Worm (Caenorhabditis elegans) whole organism, L1 larva: Measurements from ENCODE around the gene pax-2.

Source experiments
- F16B12.6 ChIP-seq: fragments of 150-350 bp; optimal IDR thresholded peaks from 2 replicates; lab custom pipeline; 2014; ENCODE audit warnings: missing biosample characterization, missing genetic modification characterization
- aha-1 ChIP-seq: fragments of 150-350 bp; optimal IDR thresholded peaks from 2 replicates; lab custom pipeline; 2014; ENCODE audit warnings: missing biosample characterization, missing genetic modification characterization
- ama-1 ChIP-seq: fragments of 150-350 bp; optimal IDR thresholded peaks from 2 replicates; lab custom pipeline; 2014
- blmp-1 ChIP-seq: fragments of 150-350 bp; optimal IDR thresholded peaks from 2 replicates; lab custom pipeline; 2014; ENCODE audit warnings: missing biosample characterization, missing genetic modification characterization
- ceh-8 ChIP-seq: fragments of 200-800 bp; sonication (Bioruptor generic); optimal IDR thresholded peaks from 2 replicates; lab custom pipeline; 2018; ENCODE audit warnings: mild to moderate bottlenecking, missing genetic modification characterization, moderate library complexity, missing compliant biosample characterization
- ceh-82 ChIP-seq, 3 experiments: fragments of 150-350 bp in 1 of 3; sonication (generic microtip) in 2 of 3; optimal IDR thresholded peaks; 2 replicates each; lab custom pipeline; 2014 to 2017; ENCODE audit warnings: missing biosample characterization in 3 of 3, missing genetic modification characterization in 3 of 3
- ces-1 ChIP-seq: fragments of 150-350 bp; optimal IDR thresholded peaks from 2 replicates; lab custom pipeline; 2014; ENCODE audit warnings: missing biosample characterization, missing genetic modification reagents, missing genetic modification characterization
- dpl-1 ChIP-seq, 3 experiments: fragments of 150-350 bp in 2 of 3; sonication (generic microtip) in 1 of 3; optimal IDR thresholded peaks; 2 replicates each; lab custom pipeline; 2014 to 2017; ENCODE audit warnings: missing biosample characterization in 3 of 3, missing genetic modification characterization in 3 of 3, missing genetic modification reagents in 3 of 3
- dsc-1 ChIP-seq: sonication (generic microtip); optimal IDR thresholded peaks from 2 replicates; lab custom pipeline; 2016; ENCODE audit warnings: mild to moderate bottlenecking, missing genetic modification characterization, missing compliant biosample characterization
- efl-1 ChIP-seq, 4 experiments: fragments of 150-350 bp; optimal IDR thresholded peaks in 3 of 4; peaks in 1 of 4; 1 replicate in 1 of 4; 2 replicates in 3 of 4; lab custom pipeline; 2014; ENCODE audit warnings: missing biosample characterization in 2 of 4, missing genetic modification characterization in 2 of 4, missing genetic modification reagents in 2 of 4
- efl-3 ChIP-seq: fragments of 200-800 bp; sonication (Bioruptor generic); optimal IDR thresholded peaks from 2 replicates; lab custom pipeline; 2018; ENCODE audit warnings: mild to moderate bottlenecking, missing genetic modification characterization, missing compliant biosample characterization
- egl-27 ChIP-seq, 2 experiments: fragments of 150-350 bp in 1 of 2; sonication (generic microtip); optimal IDR thresholded peaks; 3 replicates each; lab custom pipeline; 2017 to 2018; ENCODE audit warnings: missing biosample characterization in 2 of 2, missing genetic modification characterization in 2 of 2, missing genetic modification reagents in 2 of 2
- elt-2 ChIP-seq: sonication (generic microtip); optimal IDR thresholded peaks from 2 replicates; lab custom pipeline; 2016; ENCODE audit warnings: missing genetic modification characterization, mild to moderate bottlenecking, inconsistent platforms, missing compliant biosample characterization, missing genetic modification reagents
- elt-3 ChIP-seq, 6 experiments: fragments of 150-350 bp in 1 of 6; sonication (generic microtip); optimal IDR thresholded peaks; 2 replicates each; lab custom pipeline; 2017 to 2018; ENCODE audit warnings: missing biosample characterization in 6 of 6, missing genetic modification characterization in 6 of 6, inconsistent platforms in 1 of 6
- fkh-10 ChIP-seq: sonication (generic microtip); optimal IDR thresholded peaks from 2 replicates; lab custom pipeline; 2017; ENCODE audit warnings: missing biosample characterization, missing genetic modification reagents, missing genetic modification characterization
- fkh-4 ChIP-seq: sonication (generic microtip); optimal IDR thresholded peaks from 2 replicates; lab custom pipeline; 2016; ENCODE audit warnings: missing compliant biosample characterization, missing genetic modification characterization, borderline replicate concordance
- fkh-8 ChIP-seq: sonication (generic microtip); optimal IDR thresholded peaks from 2 replicates; lab custom pipeline; 2016; ENCODE audit warnings: mild to moderate bottlenecking, missing genetic modification characterization, missing compliant biosample characterization
- grh-1 ChIP-seq: fragments of 200-800 bp; sonication (Bioruptor generic); IDR thresholded peaks from 2 replicates; pipeline ENCODE4 v1.3.6; 2022; ENCODE audit warnings: missing genetic modification reagents, missing genetic modification characterization, missing compliant biosample characterization
- hlh-17 ChIP-seq: fragments of 200-800 bp; sonication (Bioruptor generic); optimal IDR thresholded peaks from 2 replicates; lab custom pipeline; 2018; ENCODE audit warnings: missing genetic modification characterization, mild to moderate bottlenecking, missing compliant biosample characterization, moderate library complexity, borderline replicate concordance
- hpl-2 ChIP-seq: fragments of 150-350 bp; optimal IDR thresholded peaks from 2 replicates; lab custom pipeline; 2014; ENCODE audit warnings: missing biosample characterization, missing genetic modification reagents, missing genetic modification characterization
- jun-1 ChIP-seq: fragments of 150-350 bp; optimal IDR thresholded peaks from 2 replicates; lab custom pipeline; 2014; ENCODE audit warnings: missing biosample characterization, missing genetic modification reagents, missing genetic modification characterization
- lin-13 ChIP-seq: fragments of 150-350 bp; optimal IDR thresholded peaks from 2 replicates; lab custom pipeline; 2014; ENCODE audit warnings: missing biosample characterization, missing genetic modification reagents, missing genetic modification characterization
- lin-14 ChIP-seq: fragments of 200-800 bp; sonication (Bioruptor generic); optimal IDR thresholded peaks from 2 replicates; lab custom pipeline; 2018; ENCODE audit warnings: mild to moderate bottlenecking, missing genetic modification characterization, moderate library complexity, missing compliant biosample characterization
- lin-15B ChIP-seq: fragments of 150-350 bp; sonication (generic microtip); optimal IDR thresholded peaks from 3 replicates; lab custom pipeline; 2014; ENCODE audit warnings: missing biosample characterization, missing genetic modification characterization
- lin-39 ChIP-seq: fragments of 150-350 bp; optimal IDR thresholded peaks from 2 replicates; lab custom pipeline; 2014; ENCODE audit warnings: missing biosample characterization, missing genetic modification reagents, missing genetic modification characterization
- mab-9 ChIP-seq: fragments of 200-800 bp; sonication (Bioruptor generic); IDR thresholded peaks from 2 replicates; pipeline ENCODE4 v1.3.6; 2022; ENCODE audit warnings: missing genetic modification reagents, missing genetic modification characterization, missing compliant biosample characterization
- mef-2 ChIP-seq: fragments of 150-350 bp; optimal IDR thresholded peaks from 2 replicates; lab custom pipeline; 2014; ENCODE audit warnings: missing biosample characterization, missing genetic modification characterization
- nhr-12 ChIP-seq: sonication (generic microtip); optimal IDR thresholded peaks from 2 replicates; lab custom pipeline; 2017; ENCODE audit warnings: missing biosample characterization, missing genetic modification characterization
- nhr-19 ChIP-seq: fragments of 200-800 bp; sonication (Bioruptor generic); conservative IDR thresholded peaks from 2 replicates; pipeline ENCODE4 v1.3.6; 2022; ENCODE audit warnings: missing genetic modification characterization, missing compliant biosample characterization
- nhr-20 ChIP-seq: sonication (generic microtip); optimal IDR thresholded peaks from 2 replicates; lab custom pipeline; 2016; ENCODE audit warnings: mild to moderate bottlenecking, missing genetic modification characterization, missing compliant biosample characterization
- nhr-237 ChIP-seq: fragments of 150-350 bp; optimal IDR thresholded peaks from 2 replicates; lab custom pipeline; 2014; ENCODE audit warnings: missing biosample characterization, missing genetic modification characterization
- nhr-28 ChIP-seq: fragments of 150-350 bp; optimal IDR thresholded peaks from 2 replicates; lab custom pipeline; 2014; ENCODE audit warnings: missing biosample characterization, missing genetic modification characterization
- nhr-71 ChIP-seq: sonication (generic microtip); optimal IDR thresholded peaks from 2 replicates; lab custom pipeline; 2016; ENCODE audit warnings: mild to moderate bottlenecking, missing genetic modification characterization, moderate library complexity, missing compliant biosample characterization
- nhr-76 ChIP-seq: sonication (generic microtip); optimal IDR thresholded peaks from 2 replicates; lab custom pipeline; 2017; ENCODE audit warnings: missing biosample characterization, missing genetic modification characterization
- nhr-77 ChIP-seq: fragments of 150-350 bp; optimal IDR thresholded peaks from 2 replicates; lab custom pipeline; 2014; ENCODE audit warnings: missing biosample characterization, missing genetic modification characterization
- pag-3 ChIP-seq: sonication (generic microtip); optimal IDR thresholded peaks from 2 replicates; lab custom pipeline; 2017; ENCODE audit warnings: missing genetic modification characterization, mild to moderate bottlenecking, missing compliant biosample characterization, antibody characterized with exemption, borderline replicate concordance; ENCODE audit not compliant: insufficient read depth
- pax-3 ChIP-seq: fragments of 200-800 bp; sonication (Bioruptor generic); optimal IDR thresholded peaks from 2 replicates; lab custom pipeline; 2018; ENCODE audit warnings: mild to moderate bottlenecking, missing genetic modification characterization, moderate library complexity, missing compliant biosample characterization
- pqm-1 ChIP-seq: sonication (generic microtip); optimal IDR thresholded peaks from 3 replicates; lab custom pipeline; 2017; ENCODE audit warnings: missing biosample characterization, missing genetic modification characterization
- skn-1 ChIP-seq: fragments of 150-350 bp; optimal IDR thresholded peaks from 2 replicates; lab custom pipeline; 2014; ENCODE audit warnings: missing biosample characterization, missing genetic modification characterization
- snpc-4 ChIP-seq: fragments of 150-350 bp; optimal IDR thresholded peaks from 2 replicates; lab custom pipeline; 2014; ENCODE audit warnings: missing biosample characterization, missing genetic modification characterization
- snu-23 ChIP-seq: sonication (generic microtip); optimal IDR thresholded peaks from 2 replicates; lab custom pipeline; 2016; ENCODE audit warnings: missing genetic modification characterization, missing compliant biosample characterization
- tbx-2 ChIP-seq: sonication (generic microtip); optimal IDR thresholded peaks from 2 replicates; lab custom pipeline; 2016; ENCODE audit warnings: missing genetic modification characterization, missing compliant biosample characterization
- unc-130 ChIP-seq: fragments of 150-350 bp; optimal IDR thresholded peaks from 2 replicates; lab custom pipeline; 2017; ENCODE audit warnings: missing biosample characterization, missing genetic modification characterization, inconsistent platforms
- unc-62 ChIP-seq: fragments of 150-350 bp; optimal IDR thresholded peaks from 2 replicates; lab custom pipeline; 2014; ENCODE audit warnings: missing biosample characterization, missing genetic modification reagents, missing genetic modification characterization
- unc-86 ChIP-seq: sonication (generic microtip); optimal IDR thresholded peaks from 2 replicates; lab custom pipeline; 2016; ENCODE audit warnings: missing genetic modification characterization, missing compliant biosample characterization
- unc-98 ChIP-seq: fragments of 200-800 bp; sonication (Bioruptor generic); IDR thresholded peaks from 2 replicates; pipeline ENCODE4 v1.3.6; 2022; ENCODE audit warnings: missing genetic modification characterization, missing compliant biosample characterization
- xbp-1 ChIP-seq: sonication (generic microtip); optimal IDR thresholded peaks from 2 replicates; lab custom pipeline; 2016; ENCODE audit warnings: missing genetic modification characterization, missing compliant biosample characterization
- zag-1 ChIP-seq: fragments of 150-350 bp; optimal IDR thresholded peaks from 2 replicates; lab custom pipeline; 2014; ENCODE audit warnings: missing biosample characterization, missing genetic modification characterization
- zip-4 ChIP-seq: fragments of 200-800 bp; sonication (Bioruptor generic); optimal IDR thresholded peaks from 2 replicates; lab custom pipeline; 2018; ENCODE audit warnings: mild to moderate bottlenecking, missing genetic modification characterization, moderate library complexity, missing compliant biosample characterization
- ztf-11 ChIP-seq, 2 experiments: sonication (generic microtip); optimal IDR thresholded peaks; 2 replicates each; lab custom pipeline; 2016 to 2017; ENCODE audit warnings: missing genetic modification characterization in 2 of 2, missing biosample characterization in 1 of 2, missing compliant biosample characterization in 1 of 2

The pax-2 gene

DNA sequence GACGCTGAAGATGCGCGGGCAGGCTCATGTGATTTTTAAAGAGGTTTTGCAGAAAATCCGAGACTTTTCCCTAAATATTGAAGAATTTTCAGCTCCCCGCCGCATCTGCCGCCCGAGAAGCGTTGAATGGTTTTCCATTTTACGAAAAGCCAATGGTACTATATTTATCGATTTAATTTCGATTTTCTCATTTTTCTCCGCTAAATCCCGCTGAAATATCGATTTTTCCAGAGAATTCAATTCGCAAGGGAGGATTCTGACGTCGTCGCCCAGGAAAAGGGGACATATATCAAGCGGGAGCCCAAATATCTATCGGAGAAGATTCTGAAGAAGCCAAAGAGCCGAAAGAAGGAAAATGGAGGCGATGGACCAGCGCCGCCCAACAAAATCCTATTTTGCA is 31.9 kb downstream of the pax-2 start:
- no peak for TF ChIP-seq elt-3 (tag; optimal IDR thresholded peaks at IDR 0.05; lab: Kevin White, UChicago)
- TF ChIP-seq blmp-1, result no peak

DNA sequence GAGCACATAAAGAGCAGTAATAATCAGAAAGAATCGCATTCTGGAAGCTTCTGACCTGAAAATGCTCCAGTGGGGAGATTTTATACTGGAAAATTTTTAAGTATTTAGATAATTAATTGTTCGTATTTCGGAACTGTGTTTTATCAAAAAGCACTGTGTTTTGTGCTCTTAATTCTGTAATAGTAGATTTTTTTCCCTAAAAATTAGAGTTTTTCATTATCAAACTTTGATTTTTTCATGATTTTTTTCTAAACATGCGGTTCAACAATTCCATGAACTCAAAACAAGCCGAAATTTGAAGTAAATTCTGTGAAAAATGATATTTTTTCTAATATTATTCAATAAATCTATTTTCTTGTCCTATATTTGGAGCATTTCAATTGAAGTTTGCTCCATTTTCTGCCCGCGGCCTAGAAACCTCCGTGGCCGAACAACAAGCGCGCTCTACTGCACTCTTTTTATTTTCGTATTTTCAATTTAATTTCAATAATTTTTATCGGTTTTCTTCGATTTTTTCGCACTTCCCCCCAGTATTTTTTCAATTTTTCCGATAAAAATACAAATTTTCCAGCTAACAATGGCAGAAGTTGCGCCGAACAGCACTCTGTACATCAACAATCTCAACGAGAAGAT is 32.5 kb downstream of the pax-2 start, which contains the start of the genes K08D10.13 and rnp-2:
Gene K08D10.13 (minus strand): TSS at position 51 of the 633 bp plus-strand sequence.
Gene rnp-2 (plus strand): TSS at position 546 of the 633 bp plus-strand sequence.
- peak; percentile 45 to 67 (median 58) for TF ChIP-seq ceh-82 (tag; optimal IDR thresholded peaks at IDR 0.05; lab: Kevin White, UChicago)
- peak; percentile 25 for TF ChIP-seq fkh-8
- TF ChIP-seq zip-4 (GFP tag; lab: Kevin White, UChicago), result no peak
- no peak for TF ChIP-seq ces-1
- TF ChIP-seq mef-2, result no peak
- TF ChIP-seq lin-14 (GFP tag; lab: Kevin White, UChicago), result peak; percentile 60
- no peak for TF ChIP-seq nhr-237 (tag; lab: Kevin White, UChicago)
- TF ChIP-seq F16B12.6 (tag; lab: Kevin White, UChicago), result peak; percentile 52
- TF ChIP-seq dpl-1 (GFP tag; optimal IDR thresholded peaks at IDR 0.05; lab: Kevin White, UChicago), result peak; percentile 46 to 75 (median 56)
- no peak for TF ChIP-seq pqm-1 (tag; lab: Kevin White, UChicago)
- no peak for TF ChIP-seq dsc-1
- TF ChIP-seq hlh-17, result no peak
- no peak for TF ChIP-seq grh-1 (GFP tag; lab: Robert Waterston, UW)
- TF ChIP-seq efl-1 (optimal IDR thresholded peaks at IDR 0.05; lab: Kevin White, UChicago), result peak; percentile 59 to 70
- peak; percentile 72 to 94 for TF ChIP-seq efl-1 (GFP tag; optimal IDR thresholded peaks at IDR 0.05 in 1 of 2; lab: Kevin White, UChicago)
- TF ChIP-seq fkh-4 (tag; lab: Kevin White, UChicago), result peak; percentile 21
- no peak for TF ChIP-seq skn-1
- no peak for TF ChIP-seq unc-62 (GFP tag; lab: Kevin White, UChicago)
- no peak for TF ChIP-seq nhr-28 (tag; lab: Kevin White, UChicago)
- TF ChIP-seq mab-9, result no peak
- TF ChIP-seq ceh-8 (GFP tag; lab: Kevin White, UChicago), result no peak
- TF ChIP-seq efl-3 (GFP tag; lab: Kevin White, UChicago), result no peak
- no peak for TF ChIP-seq aha-1
- no peak for TF ChIP-seq hpl-2 (GFP tag; lab: Kevin White, UChicago)
- no peak for TF ChIP-seq ama-1 (lab: Kevin White, UChicago)
- TF ChIP-seq snu-23 (GFP tag; lab: Kevin White, UChicago), result no peak
- TF ChIP-seq lin-39, result no peak
- no peak for TF ChIP-seq jun-1 (tag; lab: Kevin White, UChicago)
- TF ChIP-seq nhr-20 (tag; lab: Kevin White, UChicago), result peak; percentile 27
- no peak for TF ChIP-seq unc-98 (GFP tag; lab: Robert Waterston, UW)
- peak; percentile 22 for TF ChIP-seq unc-130
- TF ChIP-seq nhr-77 (tag; lab: Kevin White, UChicago), result no peak
- peak; percentile 28 for TF ChIP-seq snpc-4
- no peak for TF ChIP-seq zag-1
- peak; percentile 60 for TF ChIP-seq tbx-2 (tag; lab: Kevin White, UChicago)
- TF ChIP-seq egl-27 (tag; optimal IDR thresholded peaks at IDR 0.05; lab: Kevin White, UChicago), result no peak
- no peak for TF ChIP-seq elt-3 (tag; optimal IDR thresholded peaks at IDR 0.05; lab: Kevin White, UChicago)
- no peak for TF ChIP-seq unc-86 (tag; lab: Kevin White, UChicago)
- no peak for TF ChIP-seq pax-3 (tag; lab: Kevin White, UChicago)
- TF ChIP-seq lin-13, result no peak
- TF ChIP-seq nhr-71, result peak; percentile 69
- TF ChIP-seq lin-15B (tag; lab: Kevin White, UChicago), result peak; percentile 73
- no peak; the same call in 1 of the 2 replicates for TF ChIP-seq nhr-19 (GFP tag; lab: Robert Waterston, UW)
- TF ChIP-seq nhr-76, result no peak
- TF ChIP-seq xbp-1 (tag; lab: Kevin White, UChicago), result peak; percentile 59
- TF ChIP-seq pag-3 (tag; lab: Kevin White, UChicago), result no peak
- TF ChIP-seq elt-2 (tag; lab: Kevin White, UChicago), result no peak
- TF ChIP-seq fkh-10, result peak; percentile 1
- peak in 1 of 2 experiments; percentile 59 for TF ChIP-seq ztf-11 (tag; optimal IDR thresholded peaks at IDR 0.05; lab: Kevin White, UChicago)
- TF ChIP-seq nhr-12 (tag; lab: Kevin White, UChicago), result no peak
